Worm (Caenorhabditis elegans) whole organism, L1 larva: ENCODE measurements around the gene Y56A3A.2.

Experiments
- aly-2 ChIP-seq: fragments of 150-350 bp; optimal IDR thresholded peaks from 2 replicates; lab custom pipeline; 2014; ENCODE audit warnings: missing biosample characterization, missing genetic modification characterization
- ama-1 ChIP-seq: fragments of 150-350 bp; optimal IDR thresholded peaks from 2 replicates; lab custom pipeline; 2014
- blmp-1 ChIP-seq: fragments of 150-350 bp; optimal IDR thresholded peaks from 2 replicates; lab custom pipeline; 2014; ENCODE audit warnings: missing biosample characterization, missing genetic modification characterization
- ceh-8 ChIP-seq: fragments of 200-800 bp; sonication (Bioruptor generic); optimal IDR thresholded peaks from 2 replicates; lab custom pipeline; 2018; ENCODE audit warnings: mild to moderate bottlenecking, missing genetic modification characterization, moderate library complexity, missing compliant biosample characterization
- ceh-90 ChIP-seq: sonication (generic microtip); optimal IDR thresholded peaks from 2 replicates; lab custom pipeline; 2016; ENCODE audit warnings: missing genetic modification characterization, missing compliant biosample characterization
- dsc-1 ChIP-seq: sonication (generic microtip); optimal IDR thresholded peaks from 2 replicates; lab custom pipeline; 2016; ENCODE audit warnings: mild to moderate bottlenecking, missing genetic modification characterization, missing compliant biosample characterization
- elt-2 ChIP-seq: sonication (generic microtip); optimal IDR thresholded peaks from 2 replicates; lab custom pipeline; 2016; ENCODE audit warnings: missing genetic modification characterization, mild to moderate bottlenecking, inconsistent platforms, missing compliant biosample characterization, missing genetic modification reagents
- elt-3 ChIP-seq, 6 experiments: fragments of 150-350 bp in 1 of 6; sonication (generic microtip); optimal IDR thresholded peaks; 2 replicates each; lab custom pipeline; 2017 to 2018; ENCODE audit warnings: missing biosample characterization in 6 of 6, missing genetic modification characterization in 6 of 6, inconsistent platforms in 1 of 6
- ets-5 ChIP-seq: fragments of 200-800 bp; sonication (Bioruptor generic); IDR thresholded peaks from 2 replicates; pipeline ENCODE4 v1.3.6; 2022; ENCODE audit warnings: missing genetic modification characterization, missing compliant biosample characterization
- fkh-4 ChIP-seq: sonication (generic microtip); optimal IDR thresholded peaks from 2 replicates; lab custom pipeline; 2016; ENCODE audit warnings: missing compliant biosample characterization, missing genetic modification characterization, borderline replicate concordance
- grh-1 ChIP-seq: fragments of 200-800 bp; sonication (Bioruptor generic); IDR thresholded peaks from 2 replicates; pipeline ENCODE4 v1.3.6; 2022; ENCODE audit warnings: missing genetic modification reagents, missing genetic modification characterization, missing compliant biosample characterization
- hlh-17 ChIP-seq: fragments of 200-800 bp; sonication (Bioruptor generic); optimal IDR thresholded peaks from 2 replicates; lab custom pipeline; 2018; ENCODE audit warnings: missing genetic modification characterization, mild to moderate bottlenecking, missing compliant biosample characterization, moderate library complexity, borderline replicate concordance
- irx-1 ChIP-seq: sonication (generic microtip); optimal IDR thresholded peaks from 2 replicates; lab custom pipeline; 2016; ENCODE audit warnings: missing genetic modification characterization, missing compliant biosample characterization
- lin-14 ChIP-seq: fragments of 200-800 bp; sonication (Bioruptor generic); optimal IDR thresholded peaks from 2 replicates; lab custom pipeline; 2018; ENCODE audit warnings: mild to moderate bottlenecking, missing genetic modification characterization, moderate library complexity, missing compliant biosample characterization
- mef-2 ChIP-seq: fragments of 150-350 bp; optimal IDR thresholded peaks from 2 replicates; lab custom pipeline; 2014; ENCODE audit warnings: missing biosample characterization, missing genetic modification characterization
- mep-1 ChIP-seq: fragments of 150-350 bp; optimal IDR thresholded peaks from 2 replicates; lab custom pipeline; 2014; ENCODE audit warnings: missing biosample characterization, missing genetic modification characterization
- nhr-12 ChIP-seq: sonication (generic microtip); optimal IDR thresholded peaks from 2 replicates; lab custom pipeline; 2017; ENCODE audit warnings: missing biosample characterization, missing genetic modification characterization
- nhr-20 ChIP-seq: sonication (generic microtip); optimal IDR thresholded peaks from 2 replicates; lab custom pipeline; 2016; ENCODE audit warnings: mild to moderate bottlenecking, missing genetic modification characterization, missing compliant biosample characterization
- nhr-28 ChIP-seq: fragments of 150-350 bp; optimal IDR thresholded peaks from 2 replicates; lab custom pipeline; 2014; ENCODE audit warnings: missing biosample characterization, missing genetic modification characterization
- nhr-71 ChIP-seq: sonication (generic microtip); optimal IDR thresholded peaks from 2 replicates; lab custom pipeline; 2016; ENCODE audit warnings: mild to moderate bottlenecking, missing genetic modification characterization, moderate library complexity, missing compliant biosample characterization
- nhr-77 ChIP-seq: fragments of 150-350 bp; optimal IDR thresholded peaks from 2 replicates; lab custom pipeline; 2014; ENCODE audit warnings: missing biosample characterization, missing genetic modification characterization
- nhr-85 ChIP-seq: sonication (generic microtip); peaks from one replicate; lab custom pipeline; 2016; ENCODE audit warnings: missing genetic modification characterization, inconsistent platforms, missing compliant biosample characterization
- pag-3 ChIP-seq: sonication (generic microtip); optimal IDR thresholded peaks from 2 replicates; lab custom pipeline; 2017; ENCODE audit warnings: missing genetic modification characterization, mild to moderate bottlenecking, missing compliant biosample characterization, antibody characterized with exemption, borderline replicate concordance; ENCODE audit not compliant: insufficient read depth
- pax-3 ChIP-seq: fragments of 200-800 bp; sonication (Bioruptor generic); optimal IDR thresholded peaks from 2 replicates; lab custom pipeline; 2018; ENCODE audit warnings: mild to moderate bottlenecking, missing genetic modification characterization, moderate library complexity, missing compliant biosample characterization
- pqm-1 ChIP-seq: sonication (generic microtip); optimal IDR thresholded peaks from 3 replicates; lab custom pipeline; 2017; ENCODE audit warnings: missing biosample characterization, missing genetic modification characterization
- skn-1 ChIP-seq: fragments of 150-350 bp; optimal IDR thresholded peaks from 2 replicates; lab custom pipeline; 2014; ENCODE audit warnings: missing biosample characterization, missing genetic modification characterization
- snpc-4 ChIP-seq: fragments of 150-350 bp; optimal IDR thresholded peaks from 2 replicates; lab custom pipeline; 2014; ENCODE audit warnings: missing biosample characterization, missing genetic modification characterization
- snu-23 ChIP-seq: sonication (generic microtip); optimal IDR thresholded peaks from 2 replicates; lab custom pipeline; 2016; ENCODE audit warnings: missing genetic modification characterization, missing compliant biosample characterization
- sox-4 ChIP-seq: sonication (generic microtip); optimal IDR thresholded peaks from 2 replicates; lab custom pipeline; 2016; ENCODE audit warnings: missing genetic modification characterization, missing compliant biosample characterization
- sptf-1 ChIP-seq: fragments of 150-350 bp; optimal IDR thresholded peaks from 2 replicates; lab custom pipeline; 2014; ENCODE audit warnings: missing biosample characterization, missing genetic modification characterization
- unc-30 ChIP-seq: sonication (generic microtip); optimal IDR thresholded peaks from 2 replicates; lab custom pipeline; 2017; ENCODE audit warnings: missing biosample characterization, missing genetic modification characterization
- unc-62 ChIP-seq: fragments of 150-350 bp; optimal IDR thresholded peaks from 2 replicates; lab custom pipeline; 2014; ENCODE audit warnings: missing biosample characterization, missing genetic modification reagents, missing genetic modification characterization
- unc-98 ChIP-seq: fragments of 200-800 bp; sonication (Bioruptor generic); IDR thresholded peaks from 2 replicates; pipeline ENCODE4 v1.3.6; 2022; ENCODE audit warnings: missing genetic modification characterization, missing compliant biosample characterization
- vab-15 ChIP-seq: sonication (generic microtip); optimal IDR thresholded peaks from 2 replicates; lab custom pipeline; 2017; ENCODE audit warnings: missing genotype, mild to moderate bottlenecking, missing genetic modification characterization, missing compliant biosample characterization
- xbp-1 ChIP-seq: sonication (generic microtip); optimal IDR thresholded peaks from 2 replicates; lab custom pipeline; 2016; ENCODE audit warnings: missing genetic modification characterization, missing compliant biosample characterization
- zag-1 ChIP-seq: fragments of 150-350 bp; optimal IDR thresholded peaks from 2 replicates; lab custom pipeline; 2014; ENCODE audit warnings: missing biosample characterization, missing genetic modification characterization

The Y56A3A.2 gene

DNA sequence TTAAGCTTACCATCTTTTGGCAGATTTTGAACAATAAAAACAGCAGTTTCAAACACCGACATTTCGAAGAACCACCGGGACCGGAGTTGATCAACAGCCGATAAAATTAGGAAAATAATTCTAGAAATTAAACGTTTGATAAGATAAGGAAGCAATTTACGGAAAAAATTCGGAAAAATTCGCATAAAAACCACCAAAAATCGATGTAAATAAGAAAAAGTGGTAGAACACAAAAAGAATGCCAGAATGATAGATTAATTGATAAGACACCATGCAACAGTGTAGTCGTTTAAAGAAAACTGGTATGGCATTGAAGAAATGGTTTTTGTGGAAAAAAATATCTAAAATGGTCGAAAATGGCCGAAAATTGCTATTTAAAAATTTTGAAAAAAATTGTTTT, 39.6 kb downstream of the Y56A3A.2 start, which contains the start of gene maa-1:
TSS of gene maa-1 (minus strand) at position 120 of the 400 bp plus-strand sequence.
- TF ChIP-seq aly-2 (tag; lab: Kevin White, UChicago) (no peak), elt-2 (tag; lab: Kevin White, UChicago) (peak; percentile 57), nhr-20 (peak; percentile 18)

ce11 chrIII:11817865-11818264, 44.2 kb downstream of the Y56A3A.2 start:
- no peak for TF ChIP-seq sptf-1 (tag; lab: Kevin White, UChicago)
- TF ChIP-seq nhr-71 (tag; lab: Kevin White, UChicago) = peak; percentile 15
- no peak for TF ChIP-seq ets-5
- no peak for TF ChIP-seq irx-1 (tag; lab: Kevin White, UChicago)
- no peak for TF ChIP-seq nhr-12
- TF ChIP-seq pag-3 (tag; lab: Kevin White, UChicago) = no peak
- no peak for TF ChIP-seq zag-1 (tag; lab: Kevin White, UChicago)
- no peak for TF ChIP-seq ama-1
- TF ChIP-seq snpc-4 (tag; lab: Kevin White, UChicago) = peak; percentile 90

DNA sequence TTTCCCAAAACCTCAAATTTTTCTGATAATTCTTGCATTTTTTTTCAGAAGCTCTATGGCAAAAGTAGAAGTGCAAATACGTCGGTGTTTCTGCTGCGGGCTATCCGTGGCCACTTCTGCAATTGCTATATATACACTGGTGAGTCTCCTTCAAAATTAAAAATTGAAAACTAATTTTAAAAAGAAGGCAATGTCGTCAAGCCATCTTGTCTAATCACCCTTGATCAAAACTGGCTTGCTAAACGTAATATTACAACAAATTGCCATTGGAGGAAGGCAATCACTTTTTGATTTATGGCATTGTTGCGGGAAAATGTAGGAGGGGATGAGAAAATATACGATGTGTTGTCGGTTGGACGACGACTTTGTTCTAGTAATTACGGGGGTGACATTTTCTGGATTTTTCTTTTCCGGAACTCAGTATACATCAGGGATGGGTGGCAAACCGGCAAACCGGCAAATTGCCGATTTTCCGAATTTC, 45.5 kb downstream of the Y56A3A.2 start, which contains the start of gene C18D11.1:
TSS of gene C18D11.1 (plus strand) at position 51 of the 481 bp plus-strand sequence.
- TF ChIP-seq nhr-28 (tag; lab: Kevin White, UChicago) (no peak), pag-3 (tag; lab: Kevin White, UChicago) (peak; percentile 47), nhr-85 (tag; lab: Kevin White, UChicago) (peak; percentile 53)

- TF ChIP-seq unc-30 (tag; lab: Kevin White, UChicago) (no peak), blmp-1 (tag; lab: Kevin White, UChicago) (peak; percentile 86), pax-3 (tag; lab: Kevin White, UChicago) (no peak), snu-23 (peak; percentile 14), nhr-77 (tag; lab: Kevin White, UChicago) (no peak), dsc-1 (tag; lab: Kevin White, UChicago) (no peak), vab-15 (no peak), elt-3 (tag; optimal IDR thresholded peaks at IDR 0.05; lab: Kevin White, UChicago) (no peak), grh-1 (GFP tag; lab: Robert Waterston, UW) (no peak), unc-62 (GFP tag; lab: Kevin White, UChicago) (no peak), skn-1 (tag; lab: Kevin White, UChicago) (no peak), aly-2 (tag; lab: Kevin White, UChicago) (no peak), snpc-4 (tag; lab: Kevin White, UChicago) (no peak), xbp-1 (tag; lab: Kevin White, UChicago) (no peak), hlh-17 (GFP tag; lab: Kevin White, UChicago) (no peak), pqm-1 (tag; lab: Kevin White, UChicago) (no peak), lin-14 (GFP tag; lab: Kevin White, UChicago) (peak; percentile 65), nhr-85 (tag; lab: Kevin White, UChicago) (peak; percentile 44), mef-2 (tag; lab: Kevin White, UChicago) (no peak), ceh-90 (no peak), ceh-8 (GFP tag; lab: Kevin White, UChicago) (no peak), mep-1 (tag; lab: Kevin White, UChicago) (peak; percentile 34), fkh-4 (no peak), sox-4 (tag; lab: Kevin White, UChicago) (no peak), nhr-20 (peak; percentile 29), unc-98 (GFP tag; lab: Robert Waterston, UW) (no peak)
Measured at ce11 chrIII:11814653-11815052, 47.4 kb downstream of the Y56A3A.2 start.
